Worm (Caenorhabditis elegans): ENCODE results near the gene chil-12.
"Not testable (repeated sequence)": the region's sequence is repeated elsewhere in the genome, so short reads cannot be mapped to it uniquely, and the experiment has no call there.

ce11 chrV:15262336-15262735, 21.0 kb downstream of the chil-12 start, which contains the start of gene M01B2.10:
- not testable (repeated sequence) for TF ChIP-seq peb-1 (tag; optimal IDR thresholded peaks at IDR 0.05); unc-62 (GFP tag; optimal IDR thresholded peaks at IDR 0.05); unc-39 (tag; optimal IDR thresholded peaks at IDR 0.05); dmd-4 (tag; optimal IDR thresholded peaks at IDR 0.05); lin-39 (tag; optimal IDR thresholded peaks at IDR 0.05); nhr-11 (tag; optimal IDR thresholded peaks at IDR 0.05); fos-1 (tag; optimal IDR thresholded peaks at IDR 0.05); aly-2 (tag; optimal IDR thresholded peaks at IDR 0.05); ceh-82 (tag; optimal IDR thresholded peaks at IDR 0.05)

Measured in whole organism, L2 larva.